Fruit fly (Drosophila melanogaster) S2 (cell line): Measurements from ENCODE around the gene Rbcn-3A.

Experiments used
- CG8478 ChIP-seq: fragments of >200 bp; optimal IDR thresholded peaks from 2 replicates; lab custom pipeline; 2018
- CTCF ChIP-seq, 2 experiments: fragments of >200 bp; optimal IDR thresholded peaks; 2 replicates each; lab custom pipeline; 2018

- no peak for TF ChIP-seq CG8478 (lab: Kevin White, UChicago)
- peak; percentile 46 to 48 for TF ChIP-seq CTCF (optimal IDR thresholded peaks at IDR 0.05; lab: Kevin White, UChicago)
Observed at dm6 chrX:6287842-6288241, 32.6 kb upstream of the Rbcn-3A start, which contains the start of the genes Top3beta and wuho.
